Fruit fly (Drosophila melanogaster) whole organism, embryonic: ENCODE measurements around the gene RPA3.

Source experiments
- B-H1 ChIP-seq: fragments of 200-800 bp; sonication (Bioruptor generic); IDR thresholded peaks from 3 replicates; pipeline ENCODE4 v1.3.6; 2022; ENCODE audit warnings: missing biosample characterization, missing genetic modification characterization
- Bgb ChIP-seq: fragments of 200-800 bp; sonication (Bioruptor generic); IDR thresholded peaks from 2 replicates; pipeline ENCODE4 v1.3.6; 2022; ENCODE audit warnings: missing biosample characterization, missing genetic modification characterization; ENCODE audit not compliant: partially characterized antibody
- Blimp-1 ChIP-seq: fragments of 200-800 bp; sonication (Bioruptor generic); optimal IDR thresholded peaks from 3 replicates; lab custom pipeline; 2018; ENCODE audit warnings: missing biosample characterization, missing genetic modification characterization, mild to moderate bottlenecking, moderate library complexity, missing genetic modification reagents
- CG10654 ChIP-seq: fragments of 200-800 bp; sonication (Bioruptor generic); optimal IDR thresholded peaks from 2 replicates; lab custom pipeline; 2016; ENCODE audit warnings: missing biosample characterization, missing genetic modification characterization
- CG11247 ChIP-seq: fragments of 200-800 bp; sonication (Bioruptor generic); IDR thresholded peaks from 2 replicates; pipeline ENCODE4 v1.3.6; 2022; ENCODE audit warnings: missing biosample characterization, missing genetic modification characterization
- CG12236 ChIP-seq: fragments of 200-800 bp; sonication (Bioruptor generic); optimal IDR thresholded peaks from 2 replicates; lab custom pipeline; 2016; ENCODE audit warnings: missing biosample characterization, missing genetic modification characterization
- CG14441 ChIP-seq: fragments of 200-800 bp; sonication (Bioruptor generic); IDR thresholded peaks from 2 replicates; pipeline ENCODE4 v1.3.6; 2022; ENCODE audit warnings: missing biosample characterization, missing genetic modification characterization
- CG1602 ChIP-seq: fragments of 200-800 bp; sonication (Bioruptor generic); optimal IDR thresholded peaks from 3 replicates; lab custom pipeline; 2016; ENCODE audit warnings: missing biosample characterization, missing genetic modification characterization
- CG16863 ChIP-seq: fragments of 200-800 bp; sonication (Bioruptor generic); optimal IDR thresholded peaks from 3 replicates; lab custom pipeline; 2016; ENCODE audit warnings: missing biosample characterization, missing genetic modification characterization
- CG17359 ChIP-seq: fragments of 200-800 bp; sonication (Bioruptor generic); optimal IDR thresholded peaks from 3 replicates; lab custom pipeline; 2018; ENCODE audit warnings: missing biosample characterization, mild to moderate bottlenecking, missing genetic modification characterization, moderate library complexity
- CG17802 ChIP-seq: fragments of 200-800 bp; sonication (Bioruptor generic); optimal IDR thresholded peaks from 2 replicates; lab custom pipeline; 2018; ENCODE audit warnings: missing biosample characterization, mild to moderate bottlenecking, missing genetic modification characterization, moderate library complexity
- CG17912 ChIP-seq: fragments of 200-800 bp; sonication (Bioruptor generic); optimal IDR thresholded peaks from 2 replicates; lab custom pipeline; 2018; ENCODE audit warnings: missing biosample characterization, mild to moderate bottlenecking, missing genetic modification characterization
- CG18619 ChIP-seq: fragments of 200-800 bp; sonication (Bioruptor generic); optimal IDR thresholded peaks from 3 replicates; lab custom pipeline; 2017; ENCODE audit warnings: missing biosample characterization, mild to moderate bottlenecking, missing genetic modification characterization
- CG2116 ChIP-seq: fragments of 200-800 bp; sonication (Bioruptor generic); optimal IDR thresholded peaks from 3 replicates; lab custom pipeline; 2018; ENCODE audit warnings: missing biosample characterization, mild to moderate bottlenecking, missing genetic modification characterization
- CG33557 ChIP-seq: fragments of 200-800 bp; sonication (Bioruptor generic); optimal IDR thresholded peaks from 2 replicates; lab custom pipeline; 2019; ENCODE audit warnings: missing biosample characterization, mild to moderate bottlenecking, missing genetic modification characterization, moderate library complexity
- CG34224 ChIP-seq: fragments of 200-800 bp; sonication (Bioruptor generic); IDR thresholded peaks from 3 replicates; pipeline ENCODE4 v1.3.6; 2022; ENCODE audit warnings: missing biosample characterization, missing genetic modification characterization; ENCODE audit not compliant: partially characterized antibody
- CG3847 ChIP-seq: fragments of 200-800 bp; sonication (Bioruptor generic); IDR thresholded peaks from 2 replicates; pipeline ENCODE4 v1.3.6; 2022; ENCODE audit warnings: missing biosample characterization, missing genetic modification characterization
- CG4282 ChIP-seq: fragments of 200-800 bp; sonication (Bioruptor generic); optimal IDR thresholded peaks from 2 replicates; lab custom pipeline; 2016; ENCODE audit warnings: missing biosample characterization, missing genetic modification characterization
- CG6254 ChIP-seq: fragments of 200-800 bp; sonication (Bioruptor generic); optimal IDR thresholded peaks from 3 replicates; lab custom pipeline; 2017; ENCODE audit warnings: mild to moderate bottlenecking, missing biosample characterization, missing genetic modification reagents, missing genetic modification characterization
- CG6854 ChIP-seq: fragments of 200-800 bp; sonication (Bioruptor generic); optimal IDR thresholded peaks from 3 replicates; lab custom pipeline; 2017; ENCODE audit warnings: missing biosample characterization, mild to moderate bottlenecking, missing genetic modification characterization
- CG8944 ChIP-seq: fragments of 200-800 bp; sonication (Bioruptor generic); optimal IDR thresholded peaks from 3 replicates; lab custom pipeline; 2016; ENCODE audit warnings: missing biosample characterization, missing genetic modification characterization
- CG9727 ChIP-seq: fragments of 200-800 bp; sonication (Bioruptor generic); optimal IDR thresholded peaks from 3 replicates; lab custom pipeline; 2017; ENCODE audit warnings: missing biosample characterization, mild to moderate bottlenecking, missing genetic modification characterization
- Deaf1 ChIP-seq: fragments of 200-800 bp; optimal IDR thresholded peaks from 3 replicates; lab custom pipeline; 2019; ENCODE audit warnings: missing biosample characterization, mild to moderate bottlenecking, missing genetic modification characterization, moderate library complexity
- Dip3 ChIP-seq: fragments of 200-800 bp; sonication (Bioruptor generic); optimal IDR thresholded peaks from 3 replicates; lab custom pipeline; 2016; ENCODE audit warnings: missing biosample characterization, missing genetic modification characterization
- Fer1 ChIP-seq: fragments of 200-800 bp; sonication (Bioruptor generic); optimal IDR thresholded peaks from 2 replicates; lab custom pipeline; 2017; ENCODE audit warnings: missing biosample characterization, mild to moderate bottlenecking, missing genetic modification characterization
- HLH54F ChIP-seq: fragments of 200-800 bp; sonication (Bioruptor generic); optimal IDR thresholded peaks from 3 replicates; lab custom pipeline; 2016; ENCODE audit warnings: missing biosample characterization, missing genetic modification characterization
- Hr78 ChIP-seq, 2 experiments: fragments of 200-800 bp in 1 of 2; fragments of >200 bp in 1 of 2; sonication (Bioruptor generic) in 1 of 2; optimal IDR thresholded peaks; 2 replicates each; lab custom pipeline; 2017 to 2019; ENCODE audit warnings: missing biosample characterization in 2 of 2, missing genetic modification characterization in 2 of 2, mild to moderate bottlenecking in 1 of 2, moderate library complexity in 1 of 2
- Mes4 ChIP-seq: fragments of 200-800 bp; sonication (Bioruptor generic); optimal IDR thresholded peaks from 2 replicates; lab custom pipeline; 2016; ENCODE audit warnings: missing biosample characterization, missing genetic modification characterization
- NfI ChIP-seq: fragments of 200-800 bp; sonication (Bioruptor generic); optimal IDR thresholded peaks from 3 replicates; lab custom pipeline; 2018; ENCODE audit warnings: missing biosample characterization, mild to moderate bottlenecking, missing genetic modification characterization, moderate library complexity
- Ravus ChIP-seq: fragments of 200-800 bp; sonication (Bioruptor generic); IDR thresholded peaks from 2 replicates; pipeline ENCODE4 v1.3.6; 2022; ENCODE audit warnings: missing biosample characterization, missing genetic modification characterization
- Spps ChIP-seq: fragments of 200-800 bp; sonication (Bioruptor generic); optimal IDR thresholded peaks from 2 replicates; lab custom pipeline; 2018; ENCODE audit warnings: missing biosample characterization, mild to moderate bottlenecking, missing genetic modification characterization
- Taf1 ChIP-seq: fragments of 200-800 bp; sonication (Bioruptor generic); IDR thresholded peaks from 2 replicates; pipeline ENCODE4 v1.3.6; 2022; ENCODE audit warnings: missing biosample characterization, missing genetic modification characterization
- ato ChIP-seq: fragments of 200-800 bp; sonication (Bioruptor generic); IDR thresholded peaks from 2 replicates; pipeline ENCODE4 v1.3.6; 2022; ENCODE audit warnings: missing biosample characterization, missing genetic modification characterization; ENCODE audit not compliant: partially characterized antibody
- chn ChIP-seq: fragments of 200-800 bp; sonication (Bioruptor generic); optimal IDR thresholded peaks from 2 replicates; lab custom pipeline; 2016; ENCODE audit warnings: missing biosample characterization, missing genetic modification characterization
- dmrt99B ChIP-seq: fragments of 200-800 bp; sonication (Bioruptor generic); optimal IDR thresholded peaks from 2 replicates; lab custom pipeline; 2018; ENCODE audit warnings: missing biosample characterization, mild to moderate bottlenecking, missing genetic modification characterization, moderate library complexity
- her ChIP-seq: fragments of 200-800 bp; sonication (Bioruptor generic); optimal IDR thresholded peaks from 2 replicates; lab custom pipeline; 2016; ENCODE audit warnings: missing biosample characterization, missing genetic modification characterization
- jigr1 ChIP-seq: fragments of 200-800 bp; sonication (Bioruptor generic); IDR thresholded peaks from 3 replicates; pipeline ENCODE4 v1.3.6; 2022; ENCODE audit warnings: missing biosample characterization, missing genetic modification characterization
- lmd ChIP-seq: fragments of 200-800 bp; sonication (Bioruptor generic); IDR thresholded peaks from 2 replicates; pipeline ENCODE4 v1.3.6; 2022; ENCODE audit warnings: missing biosample characterization, missing genetic modification characterization
- mam ChIP-seq: fragments of 200-800 bp; sonication (Bioruptor generic); optimal IDR thresholded peaks from 3 replicates; lab custom pipeline; 2016; ENCODE audit warnings: missing biosample characterization, missing genetic modification characterization
- nau ChIP-seq: fragments of 200-800 bp; sonication (Bioruptor generic); optimal IDR thresholded peaks from 3 replicates; lab custom pipeline; 2017; ENCODE audit warnings: missing biosample characterization, mild to moderate bottlenecking, missing genetic modification characterization, missing genetic modification reagents
- nerfin-2 ChIP-seq: fragments of 200-800 bp; sonication (Bioruptor generic); IDR thresholded peaks from 2 replicates; pipeline ENCODE4 v1.3.6; 2022; ENCODE audit warnings: missing biosample characterization, missing genetic modification characterization; ENCODE audit not compliant: partially characterized antibody
- pros ChIP-seq: fragments of 200-800 bp; sonication (Bioruptor generic); optimal IDR thresholded peaks from 3 replicates; lab custom pipeline; 2019; ENCODE audit warnings: missing biosample characterization, mild to moderate bottlenecking, missing genetic modification characterization, moderate library complexity
- pzg ChIP-seq: fragments of 200-800 bp; sonication (Bioruptor generic); optimal IDR thresholded peaks from 3 replicates; lab custom pipeline; 2018; ENCODE audit warnings: missing biosample characterization, mild to moderate bottlenecking, missing genetic modification characterization, moderate library complexity
- rib ChIP-seq: fragments of 200-800 bp; sonication (Bioruptor generic); IDR thresholded peaks from 2 replicates; pipeline ENCODE4 v1.3.6; 2022; ENCODE audit warnings: missing biosample characterization, missing genetic modification characterization
- salm ChIP-seq: fragments of 200-800 bp; sonication (Bioruptor generic); optimal IDR thresholded peaks from 2 replicates; lab custom pipeline; 2018; ENCODE audit warnings: missing biosample characterization, mild to moderate bottlenecking, missing genetic modification characterization
- sc ChIP-seq, 3 experiments: fragments of >200 bp in 2 of 3; fragments of 200-800 bp in 1 of 3; sonication (Bioruptor generic) in 1 of 3; optimal IDR thresholded peaks; 2 replicates in 2 of 3; 3 replicates in 1 of 3; lab custom pipeline; 2017; ENCODE audit warnings: mild to moderate bottlenecking in 1 of 3, missing biosample characterization in 1 of 3, missing genetic modification characterization in 1 of 3, missing genetic modification reagents in 1 of 3
- tio ChIP-seq: fragments of 200-800 bp; sonication (Bioruptor generic); optimal IDR thresholded peaks from 2 replicates; lab custom pipeline; 2017; ENCODE audit warnings: missing biosample characterization, missing genetic modification characterization, inconsistent platforms
- tna ChIP-seq: fragments of 200-800 bp; sonication (Bioruptor generic); IDR thresholded peaks from 2 replicates; pipeline ENCODE4 v1.3.6; 2022; ENCODE audit warnings: missing biosample characterization, missing genetic modification characterization; ENCODE audit not compliant: partially characterized antibody
- ttk ChIP-seq: fragments of 200-800 bp; sonication (Bioruptor generic); IDR thresholded peaks from 2 replicates; pipeline ENCODE4 v2.1.2; 2022; ENCODE audit warnings: missing biosample characterization, missing genetic modification characterization
- z ChIP-seq: fragments of 200-800 bp; sonication (Bioruptor generic); IDR thresholded peaks from 3 replicates; pipeline ENCODE4 v1.3.6; 2022; ENCODE audit warnings: missing biosample characterization, missing genetic modification characterization

Gene RPA3

dm6 chrX:11611645-11612079, 4.0 kb downstream of the RPA3 start, which contains the start of the genes CG2247 and CG1703 (continued):
- TF ChIP-seq pzg = peak; percentile 78
- TF ChIP-seq CG12236 = no peak
- no peak for TF ChIP-seq her (GFP tag; lab: Kevin White, UChicago)
- no peak for TF ChIP-seq Hr78 (GFP tag; optimal IDR thresholded peaks at IDR 0.05; lab: Kevin White, UChicago)
- TF ChIP-seq Bgb (GFP tag; lab: Robert Waterston, UW) = peak; percentile 81
- TF ChIP-seq sc (optimal IDR thresholded peaks at IDR 0.05; lab: Kevin White, UChicago) = no peak
- TF ChIP-seq sc (GFP tag; optimal IDR thresholded peaks at IDR 0.05; lab: Kevin White, UChicago) = no peak
- peak; percentile 22 for TF ChIP-seq CG9727
- TF ChIP-seq dmrt99B = no peak
- TF ChIP-seq CG10654 (GFP tag; lab: Kevin White, UChicago) = no peak
- no peak for TF ChIP-seq CG14441 (GFP tag; lab: Robert Waterston, UW)
- TF ChIP-seq CG4282 (GFP tag; lab: Kevin White, UChicago) = no peak
- TF ChIP-seq NfI (GFP tag; lab: Kevin White, UChicago) = no peak
- TF ChIP-seq Fer1 (GFP tag; lab: Kevin White, UChicago) = no peak
- no peak for TF ChIP-seq CG8944 (GFP tag; lab: Kevin White, UChicago)
- no peak for TF ChIP-seq CG17912 (GFP tag; lab: Kevin White, UChicago)
- no peak for TF ChIP-seq CG17802 (tag; lab: Kevin White, UChicago)
- no peak for TF ChIP-seq CG3847 (GFP tag; lab: Robert Waterston, UW)
- TF ChIP-seq lmd = no peak
- TF ChIP-seq CG6254 = no peak
- no peak for TF ChIP-seq CG18619 (GFP tag; lab: Kevin White, UChicago)
- no peak for TF ChIP-seq z (GFP tag; lab: Robert Waterston, UW)
- no peak for TF ChIP-seq Taf1 (GFP tag; lab: Robert Waterston, UW)
- no peak for TF ChIP-seq CG17359 (tag; lab: Kevin White, UChicago)
- no peak for TF ChIP-seq chn (GFP tag; lab: Kevin White, UChicago)
- no peak for TF ChIP-seq CG33557
- TF ChIP-seq rib (GFP tag; lab: Robert Waterston, UW) = no peak
- TF ChIP-seq CG6854 (GFP tag; lab: Kevin White, UChicago) = no peak
- no peak for TF ChIP-seq Spps (tag; lab: Kevin White, UChicago)
- TF ChIP-seq Mes4 = no peak
- no peak for TF ChIP-seq Ravus (GFP tag; lab: Robert Waterston, UW)
- TF ChIP-seq nerfin-2 (GFP tag; lab: Robert Waterston, UW) = peak; percentile 52
- no peak for TF ChIP-seq pros
- no peak for TF ChIP-seq HLH54F (GFP tag; lab: Kevin White, UChicago)
- TF ChIP-seq tio (GFP tag; lab: Kevin White, UChicago) = no peak
- no peak for TF ChIP-seq nau (GFP tag; lab: Kevin White, UChicago)
- TF ChIP-seq Dip3 (GFP tag; lab: Kevin White, UChicago) = no peak
- TF ChIP-seq B-H1 (GFP tag; lab: Robert Waterston, UW) = no peak
- no peak for TF ChIP-seq mam
- 0 out of 2 replicates have a peak, but pooled peaks have one; percentile 8 for TF ChIP-seq ato (GFP tag; lab: Robert Waterston, UW)
- TF ChIP-seq Deaf1 (tag; lab: Kevin White, UChicago) = peak; percentile 43
- TF ChIP-seq Blimp-1 (GFP tag; lab: Kevin White, UChicago) = no peak
- TF ChIP-seq salm (tag; lab: Kevin White, UChicago) = no peak
- no peak for TF ChIP-seq CG11247 (GFP tag; lab: Robert Waterston, UW)
- TF ChIP-seq jigr1 = no peak
- TF ChIP-seq tna (GFP tag; lab: Robert Waterston, UW) = peak; percentile 51; the same call in 1 of the 2 replicates
- peak; percentile 98 for TF ChIP-seq CG2116 (GFP tag; lab: Kevin White, UChicago)
- no peak for TF ChIP-seq ttk (GFP tag; lab: Robert Waterston, UW)
- peak; percentile 66 for TF ChIP-seq CG34224 (GFP tag; lab: Robert Waterston, UW)
- no peak for TF ChIP-seq CG1602
- no peak for TF ChIP-seq CG16863 (GFP tag; lab: Kevin White, UChicago)
